Fruit fly (Drosophila melanogaster) whole organism, adult: ENCODE data around the gene CG5079.

Source experiments
- CG11617 ChIP-seq: fragments of 200-800 bp; sonication (Bioruptor generic); optimal IDR thresholded peaks from 2 replicates; lab custom pipeline; 2017; ENCODE audit warnings: mild to moderate bottlenecking, missing biosample characterization, missing genetic modification reagents, missing genetic modification characterization
- CG12768 ChIP-seq: fragments of 200-800 bp; sonication (Bioruptor generic); optimal IDR thresholded peaks from 2 replicates; lab custom pipeline; 2017; ENCODE audit warnings: missing biosample characterization, missing genetic modification characterization, mild to moderate bottlenecking, moderate library complexity, missing genetic modification reagents
- CG14711 ChIP-seq: fragments of 200-800 bp; sonication (Bioruptor generic); optimal IDR thresholded peaks from 2 replicates; lab custom pipeline; 2018; ENCODE audit warnings: missing biosample characterization, mild to moderate bottlenecking, missing genetic modification characterization, moderate library complexity
- CG1620 ChIP-seq: fragments of 200-800 bp; sonication (Bioruptor generic); optimal IDR thresholded peaks from 2 replicates; lab custom pipeline; 2016; ENCODE audit warnings: missing biosample characterization, missing genetic modification characterization
- CG33017 ChIP-seq: fragments of 200-800 bp; sonication (Bioruptor generic); optimal IDR thresholded peaks from 2 replicates; lab custom pipeline; 2018; ENCODE audit warnings: missing biosample characterization, mild to moderate bottlenecking, missing genetic modification characterization, moderate library complexity
- CG5204 ChIP-seq: fragments of 200-800 bp; sonication (Bioruptor generic); optimal IDR thresholded peaks from 2 replicates; lab custom pipeline; 2016; ENCODE audit warnings: missing biosample characterization, missing genetic modification characterization
- CG7045 ChIP-seq: fragments of 200-800 bp; sonication (Bioruptor generic); optimal IDR thresholded peaks from 2 replicates; lab custom pipeline; 2017; ENCODE audit warnings: missing biosample characterization, mild to moderate bottlenecking, missing genetic modification characterization
- CG7101 ChIP-seq: fragments of 200-800 bp; sonication (Bioruptor generic); optimal IDR thresholded peaks from 2 replicates; lab custom pipeline; 2018; ENCODE audit warnings: missing biosample characterization, mild to moderate bottlenecking, missing genetic modification characterization, moderate library complexity
- Clk ChIP-seq: fragments of 200-800 bp; sonication (Bioruptor generic); optimal IDR thresholded peaks from 2 replicates; lab custom pipeline; 2017; ENCODE audit warnings: missing biosample characterization, missing genetic modification characterization
- Crg-1 ChIP-seq: fragments of 200-800 bp; sonication (Bioruptor generic); optimal IDR thresholded peaks from 2 replicates; lab custom pipeline; 2016; ENCODE audit warnings: missing biosample characterization, missing genetic modification characterization
- Hr96 ChIP-seq: fragments of 200-800 bp; sonication (Bioruptor generic); optimal IDR thresholded peaks from 2 replicates; lab custom pipeline; 2016; ENCODE audit warnings: missing biosample characterization, missing genetic modification characterization
- Mnt ChIP-seq: fragments of 200-800 bp; sonication (Bioruptor generic); optimal IDR thresholded peaks from 2 replicates; lab custom pipeline; 2016; ENCODE audit warnings: missing biosample characterization, mild to moderate bottlenecking, missing genetic modification characterization
- bab1 ChIP-seq: fragments of 200-800 bp; sonication (Bioruptor generic); optimal IDR thresholded peaks from 3 replicates; lab custom pipeline; 2019; ENCODE audit warnings: missing biosample characterization, mild to moderate bottlenecking, missing genetic modification characterization, moderate library complexity
- cic ChIP-seq: fragments of 200-800 bp; sonication (Bioruptor generic); optimal IDR thresholded peaks from 2 replicates; lab custom pipeline; 2017; ENCODE audit warnings: missing biosample characterization, mild to moderate bottlenecking, missing genetic modification characterization, moderate library complexity
- cnc ChIP-seq, 2 experiments: fragments of >200 bp; optimal IDR thresholded peaks; 2 replicates each; lab custom pipeline; 2017
- kay ChIP-seq: fragments of 200-800 bp; sonication (Bioruptor generic); peaks from one replicate; lab custom pipeline; 2016; ENCODE audit warnings: missing biosample characterization, missing genetic modification characterization, borderline replicate concordance
- ovo ChIP-seq: fragments of 200-800 bp; sonication (Bioruptor generic); optimal IDR thresholded peaks from 2 replicates; lab custom pipeline; 2016; ENCODE audit warnings: missing biosample characterization, missing genetic modification characterization
- pad ChIP-seq: fragments of 200-800 bp; sonication (Bioruptor generic); optimal IDR thresholded peaks from 3 replicates; lab custom pipeline; 2017; ENCODE audit warnings: missing biosample characterization, missing genetic modification characterization, mild to moderate bottlenecking, moderate library complexity, missing genetic modification reagents
- tj ChIP-seq: fragments of 200-800 bp; sonication (Bioruptor generic); optimal IDR thresholded peaks from 3 replicates; lab custom pipeline; 2017; ENCODE audit warnings: missing biosample characterization, mild to moderate bottlenecking, missing genetic modification characterization, moderate library complexity
- toe ChIP-seq: fragments of 200-800 bp; sonication (Bioruptor generic); optimal IDR thresholded peaks from 2 replicates; lab custom pipeline; 2016; ENCODE audit warnings: missing biosample characterization, missing genetic modification characterization

The CG5079 gene

dm6 chr3R:25626625-25627275, 13.3 kb downstream of the CG5079 start, which contains the start of gene Ssadh:
Gene Ssadh (minus strand): TSS chr3R:25626924.
- TF ChIP-seq cic (GFP tag; lab: Kevin White, UChicago) = peak; percentile 43
- peak; percentile 26 for TF ChIP-seq bab1 (GFP tag; lab: Kevin White, UChicago)
- peak; percentile 43 for TF ChIP-seq toe (GFP tag; lab: Kevin White, UChicago)
- no peak for TF ChIP-seq CG14711 (tag; lab: Kevin White, UChicago)
- peak; percentile 10 for TF ChIP-seq Mnt (GFP tag; lab: Kevin White, UChicago)

- TF ChIP-seq bab1 (GFP tag; lab: Kevin White, UChicago) (no peak), pad (no peak), CG14711 (tag; lab: Kevin White, UChicago) (no peak), CG5204 (GFP tag; lab: Kevin White, UChicago) (no peak), ovo (GFP tag; lab: Kevin White, UChicago) (no peak), CG12768 (no peak)
Measured at dm6 chr3R:25628657-25629056, 15.2 kb downstream of the CG5079 start.

- no peak for TF ChIP-seq Clk
Measured at dm6 chr3R:25630541-25630940, 17.1 kb downstream of the CG5079 start.

DNA sequence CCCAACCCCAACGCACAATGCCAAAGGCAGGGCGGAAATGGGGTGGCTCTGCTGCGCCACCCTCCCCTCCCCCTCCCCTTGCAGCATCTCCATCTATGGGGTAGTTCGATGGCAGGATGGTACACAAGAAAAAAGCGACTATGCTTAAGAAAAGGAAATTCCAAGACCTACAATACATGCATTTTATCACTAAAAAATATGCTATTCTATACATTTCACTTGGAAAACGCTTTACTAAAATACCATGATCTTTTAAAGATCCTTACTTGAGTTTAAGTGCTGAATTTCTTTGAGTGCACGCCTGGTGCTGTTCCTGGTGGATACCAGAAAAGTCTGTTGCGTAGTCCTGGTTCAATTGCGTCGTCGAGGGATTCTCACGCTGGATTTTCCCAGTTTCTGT, 17.6 kb downstream of the CG5079 start:
- no peak for TF ChIP-seq CG7101 (tag; lab: Kevin White, UChicago)
- TF ChIP-seq toe (GFP tag; lab: Kevin White, UChicago) = no peak
- TF ChIP-seq cnc (optimal IDR thresholded peaks at IDR 0.05; lab: Kevin White, UChicago) = no peak
- TF ChIP-seq Mnt (GFP tag; lab: Kevin White, UChicago) = no peak
- TF ChIP-seq CG1620 (GFP tag; lab: Kevin White, UChicago) = no peak
- TF ChIP-seq pad = no peak
- TF ChIP-seq ovo (GFP tag; lab: Kevin White, UChicago) = no peak
- no peak for TF ChIP-seq CG12768
- no peak for TF ChIP-seq CG11617 (GFP tag; lab: Kevin White, UChicago)
- no peak for TF ChIP-seq Crg-1 (GFP tag; lab: Kevin White, UChicago)
- TF ChIP-seq bab1 (GFP tag; lab: Kevin White, UChicago) = no peak
- TF ChIP-seq Hr96 (GFP tag; lab: Kevin White, UChicago) = no peak
- no peak for TF ChIP-seq tj (GFP tag; lab: Kevin White, UChicago)
- no peak for TF ChIP-seq CG33017 (tag; lab: Kevin White, UChicago)
- no peak for TF ChIP-seq cic (GFP tag; lab: Kevin White, UChicago)
- TF ChIP-seq CG14711 (tag; lab: Kevin White, UChicago) = no peak
- TF ChIP-seq kay (GFP tag; lab: Kevin White, UChicago) = no peak
- TF ChIP-seq CG5204 (GFP tag; lab: Kevin White, UChicago) = no peak
- no peak for TF ChIP-seq CG7045 (GFP tag; lab: Kevin White, UChicago)

dm6 chr3R:25633865-25634460, 20.5 kb downstream of the CG5079 start:
- TF ChIP-seq CG7101 (tag; lab: Kevin White, UChicago) (no peak), toe (GFP tag; lab: Kevin White, UChicago) (no peak), CG5204 (GFP tag; lab: Kevin White, UChicago) (no peak), tj (GFP tag; lab: Kevin White, UChicago) (no peak), CG1620 (GFP tag; lab: Kevin White, UChicago) (no peak), CG14711 (tag; lab: Kevin White, UChicago) (no peak)

- TF ChIP-seq CG33017 (tag; lab: Kevin White, UChicago) = no peak
- no peak for TF ChIP-seq Hr96 (GFP tag; lab: Kevin White, UChicago)
- no peak for TF ChIP-seq CG11617 (GFP tag; lab: Kevin White, UChicago)
- TF ChIP-seq bab1 (GFP tag; lab: Kevin White, UChicago) = no peak
- TF ChIP-seq ovo (GFP tag; lab: Kevin White, UChicago) = no peak
- TF ChIP-seq kay (GFP tag; lab: Kevin White, UChicago) = no peak
- TF ChIP-seq pad = no peak
- TF ChIP-seq cic (GFP tag; lab: Kevin White, UChicago) = no peak
- no peak for TF ChIP-seq CG12768
- no peak for TF ChIP-seq Mnt (GFP tag; lab: Kevin White, UChicago)
- no peak for TF ChIP-seq CG7045 (GFP tag; lab: Kevin White, UChicago)
- TF ChIP-seq toe (GFP tag; lab: Kevin White, UChicago) = no peak
- no peak for TF ChIP-seq CG14711 (tag; lab: Kevin White, UChicago)
- TF ChIP-seq cnc (optimal IDR thresholded peaks at IDR 0.05; lab: Kevin White, UChicago) = no peak
- TF ChIP-seq Crg-1 (GFP tag; lab: Kevin White, UChicago) = no peak
- TF ChIP-seq CG5204 (GFP tag; lab: Kevin White, UChicago) = no peak
Measured at dm6 chr3R:25637294-25638174, 24.1 kb downstream of the CG5079 start, which contains the start of gene jigr1. Gene jigr1 (plus strand): TSS chr3R:25637843.
